Fruit fly (Drosophila melanogaster): Measurements from ENCODE around the gene CG44261.
A peak's percentile ranks its signal among the peaks of the same experiment; 100 is the strongest.

dm6 chr3R:9394385-9395042 is 13.5 kb downstream of the CG44261 start, which contains the start of gene FER:
- TF ChIP-seq CG10348 (GFP tag; IDR thresholded peaks at IDR 0.05) (no peak), gl (tag; optimal IDR thresholded peaks at IDR 0.05) (peak; percentile 17), Pif1A (GFP tag; optimal IDR thresholded peaks at IDR 0.05) (peak; percentile 47), CG13204 (GFP tag; optimal IDR thresholded peaks at IDR 0.05) (peak; percentile 31), Pif1B (GFP tag; optimal IDR thresholded peaks at IDR 0.05) (peak; percentile 70), fd96Ca (GFP tag; IDR thresholded peaks at IDR 0.05) (peak; percentile 37; the same call in 1 of the 3 replicates), EcR (GFP tag; optimal IDR thresholded peaks at IDR 0.05) (peak; percentile 41), CG32121 (GFP tag; IDR thresholded peaks at IDR 0.05) (peak; percentile 52), CG14655 (GFP tag; optimal IDR thresholded peaks at IDR 0.05) (no peak), CG8301 (tag; optimal IDR thresholded peaks at IDR 0.05) (no peak), Ets98B (GFP tag; IDR thresholded peaks at IDR 0.05) (peak; percentile 47; the same call in 1 of the 2 replicates), D1 (tag; optimal IDR thresholded peaks at IDR 0.05) (no peak), CG4496 (GFP tag; IDR thresholded peaks at IDR 0.05) (peak; percentile 78; the same call in 2 of the 3 replicates)

All from whole organism, pupa.